Worm (Caenorhabditis elegans): ENCODE results near the gene vglu-2.
A peak's percentile ranks its signal among the peaks of the same experiment; 100 is the strongest.

The vglu-2 gene

ce11 chrIII:10337508-10338166 is 42.7 kb downstream of the vglu-2 start, which contains the start of gene ttr-15 (continued):
- no peak for TF ChIP-seq skn-1 (tag; optimal IDR thresholded peaks at IDR 0.05)
- no peak for TF ChIP-seq ceh-28 (tag; optimal IDR thresholded peaks at IDR 0.05)
- peak; percentile 38 for TF ChIP-seq nhr-25 (tag; optimal IDR thresholded peaks at IDR 0.05; ENCODE audit: borderline replicate concordance, insufficient read depth)
- TF ChIP-seq zfp-3 (GFP tag; conservative IDR thresholded peaks at IDR 0.05), result 0 out of 2 replicates have a peak, but pooled peaks have one; percentile 14
- peak; percentile 1 for TF ChIP-seq nhr-76 (tag; optimal IDR thresholded peaks at IDR 0.05)

ce11 chrIII:10338992-10339852 is 44.3 kb downstream of the vglu-2 start:
- TF ChIP-seq dve-1 (tag; optimal IDR thresholded peaks at IDR 0.05; ENCODE audit: insufficient read depth), result peak; percentile 53
- no peak for TF ChIP-seq T20F7.1 (GFP tag; optimal IDR thresholded peaks at IDR 0.05)
- TF ChIP-seq mdl-1 (tag; optimal IDR thresholded peaks at IDR 0.05), result no peak
- no peak for TF ChIP-seq dmd-8 (GFP tag; IDR thresholded peaks at IDR 0.05)
- TF ChIP-seq F10B5.3 (tag; optimal IDR thresholded peaks at IDR 0.05), result no peak
- peak; percentile 62 for TF ChIP-seq aha-1 (tag)
- TF ChIP-seq pha-4 (GFP tag; IDR thresholded peaks at IDR 0.05), result no peak
- TF ChIP-seq pha-4 (tag; optimal IDR thresholded peaks at IDR 0.05), result no peak
- no peak for TF ChIP-seq nhr-76 (tag; optimal IDR thresholded peaks at IDR 0.05)
- TF ChIP-seq mdt-29 (GFP tag; IDR thresholded peaks at IDR 0.05), result no peak
- peak; percentile 84 for TF ChIP-seq ama-1 (optimal IDR thresholded peaks at IDR 0.05)
- peak; percentile 56 for TF ChIP-seq nhr-25 (tag; optimal IDR thresholded peaks at IDR 0.05; ENCODE audit: borderline replicate concordance, insufficient read depth)
- TF ChIP-seq zfp-3 (GFP tag; conservative IDR thresholded peaks at IDR 0.05), result peak; percentile 74; the same call in 1 of the 2 replicates
- no peak for TF ChIP-seq tra-1 (GFP tag; IDR thresholded peaks at IDR 0.05)
- TF ChIP-seq nhr-11 (tag; optimal IDR thresholded peaks at IDR 0.05), result no peak
- no peak for TF ChIP-seq unc-39 (tag; optimal IDR thresholded peaks at IDR 0.05)
- no peak for TF ChIP-seq Y75B8A.6 (GFP tag; IDR thresholded peaks at IDR 0.05)
- no peak for TF ChIP-seq Y48G9A.11 (GFP tag; IDR thresholded peaks at IDR 0.05)
- no peak for TF ChIP-seq F44E2.7 (GFP tag; IDR thresholded peaks at IDR 0.05)
- peak in 1 of 2 experiments; percentile 51 for TF ChIP-seq lsy-2 (tag; optimal IDR thresholded peaks at IDR 0.05)
- TF ChIP-seq ceh-20 (GFP tag; IDR thresholded peaks at IDR 0.05), result no peak
- TF ChIP-seq F26F4.8 (GFP tag; conservative IDR thresholded peaks at IDR 0.05), result no peak
- peak; percentile 11 for TF ChIP-seq nhr-28 (tag; optimal IDR thresholded peaks at IDR 0.05)
- TF ChIP-seq lin-39 (tag; optimal IDR thresholded peaks at IDR 0.05), result no peak
- TF ChIP-seq fos-1 (tag; optimal IDR thresholded peaks at IDR 0.05), result no peak
- no peak for TF ChIP-seq duxl-1 (tag; optimal IDR thresholded peaks at IDR 0.05; ENCODE audit: poor library complexity)
- TF ChIP-seq dmd-6 (GFP tag; IDR thresholded peaks at IDR 0.05), result no peak
- no peak for TF ChIP-seq tag-97 (GFP tag; IDR thresholded peaks at IDR 0.05)
- TF ChIP-seq ceh-32 (tag; optimal IDR thresholded peaks at IDR 0.05; ENCODE audit: poor library complexity), result no peak
- no peak for TF ChIP-seq mes-2 (tag; optimal IDR thresholded peaks at IDR 0.05; ENCODE audit: poor library complexity, severe bottlenecking)
- no peak for TF ChIP-seq lin-15B (tag; optimal IDR thresholded peaks at IDR 0.05)
- no peak for TF ChIP-seq R02D3.7 (tag; optimal IDR thresholded peaks at IDR 0.05)
- no peak for TF ChIP-seq ztf-11 (tag; optimal IDR thresholded peaks at IDR 0.05)
- TF ChIP-seq unc-62 (GFP tag; optimal IDR thresholded peaks at IDR 0.05 in 1 of 2), result peak in 1 of 2 experiments; percentile 8
- no peak for TF ChIP-seq unc-62 (tag; optimal IDR thresholded peaks at IDR 0.05)
- no peak for TF ChIP-seq snpc-4 (tag; optimal IDR thresholded peaks at IDR 0.05)

Measured in whole organism, L4 larva.